Worm (Caenorhabditis elegans): Measurements from ENCODE around the gene Y71G10AR.4.

Y71G10AR.4 gene

ce11 chrIV:2170332-2170731 is 28.5 kb upstream of the Y71G10AR.4 start:
- TF ChIP-seq zag-1 (tag; optimal IDR thresholded peaks at IDR 0.05): no peak
- no peak for TF ChIP-seq R02D3.7 (tag; optimal IDR thresholded peaks at IDR 0.05)
- no peak for TF ChIP-seq crh-2 (tag; optimal IDR thresholded peaks at IDR 0.05)
- no peak for TF ChIP-seq aly-2 (tag; optimal IDR thresholded peaks at IDR 0.05)
- TF ChIP-seq F13H6.1 (tag; optimal IDR thresholded peaks at IDR 0.05): no peak
- no peak for TF ChIP-seq unc-62 (GFP tag; optimal IDR thresholded peaks at IDR 0.05)
- TF ChIP-seq sma-9 (GFP tag; optimal IDR thresholded peaks at IDR 0.05): no peak
- TF ChIP-seq sma-9 (tag; optimal IDR thresholded peaks at IDR 0.05): no peak
- no peak for TF ChIP-seq sem-4 (tag; optimal IDR thresholded peaks at IDR 0.05)
- no peak for TF ChIP-seq nhr-25 (tag; optimal IDR thresholded peaks at IDR 0.05)
- no peak for TF ChIP-seq C34F6.9 (tag; optimal IDR thresholded peaks at IDR 0.05)
- TF ChIP-seq nhr-21 (tag; optimal IDR thresholded peaks at IDR 0.05): no peak
- TF ChIP-seq gmeb-1 (tag; optimal IDR thresholded peaks at IDR 0.05): no peak
- TF ChIP-seq lsy-2 (tag; optimal IDR thresholded peaks at IDR 0.05): no peak
- no peak for TF ChIP-seq snpc-4 (tag; optimal IDR thresholded peaks at IDR 0.05)
- TF ChIP-seq ceh-82 (tag; optimal IDR thresholded peaks at IDR 0.05): no peak
- TF ChIP-seq egl-27 (tag; optimal IDR thresholded peaks at IDR 0.05): no peak
- TF ChIP-seq elt-3 (tag; optimal IDR thresholded peaks at IDR 0.05): no peak
- TF ChIP-seq lin-39 (tag; optimal IDR thresholded peaks at IDR 0.05): no peak

ce11 chrIV:2172880-2173279 is 26.0 kb upstream of the Y71G10AR.4 start:
- TF ChIP-seq mbf-1 (tag; optimal IDR thresholded peaks at IDR 0.05) (no peak), egl-27 (tag; optimal IDR thresholded peaks at IDR 0.05) (no peak), lsy-2 (tag; optimal IDR thresholded peaks at IDR 0.05) (no peak), elt-3 (tag; optimal IDR thresholded peaks at IDR 0.05) (no peak), lin-39 (tag; optimal IDR thresholded peaks at IDR 0.05) (no peak), mdl-1 (tag; optimal IDR thresholded peaks at IDR 0.05) (no peak), snpc-4 (tag; optimal IDR thresholded peaks at IDR 0.05) (no peak), lin-13 (GFP tag; optimal IDR thresholded peaks at IDR 0.05) (no peak)

- no peak for TF ChIP-seq mab-5 (tag; optimal IDR thresholded peaks at IDR 0.05)
- no peak for TF ChIP-seq egl-27 (tag; optimal IDR thresholded peaks at IDR 0.05)
- no peak for TF ChIP-seq zag-1 (tag; optimal IDR thresholded peaks at IDR 0.05)
- TF ChIP-seq nhr-23 (tag; optimal IDR thresholded peaks at IDR 0.05): no peak
- TF ChIP-seq C34F6.9 (tag; optimal IDR thresholded peaks at IDR 0.05): no peak
- TF ChIP-seq F13H6.1 (tag; optimal IDR thresholded peaks at IDR 0.05): no peak
- TF ChIP-seq aly-2 (tag; optimal IDR thresholded peaks at IDR 0.05): no peak
- TF ChIP-seq unc-39 (tag; optimal IDR thresholded peaks at IDR 0.05): no peak
Observed at ce11 chrIV:2175291-2175690, 23.6 kb upstream of the Y71G10AR.4 start, which contains the start of gene C54E4.1. C54E4.1 (plus strand) TSS chrIV:2175591.

DNA sequence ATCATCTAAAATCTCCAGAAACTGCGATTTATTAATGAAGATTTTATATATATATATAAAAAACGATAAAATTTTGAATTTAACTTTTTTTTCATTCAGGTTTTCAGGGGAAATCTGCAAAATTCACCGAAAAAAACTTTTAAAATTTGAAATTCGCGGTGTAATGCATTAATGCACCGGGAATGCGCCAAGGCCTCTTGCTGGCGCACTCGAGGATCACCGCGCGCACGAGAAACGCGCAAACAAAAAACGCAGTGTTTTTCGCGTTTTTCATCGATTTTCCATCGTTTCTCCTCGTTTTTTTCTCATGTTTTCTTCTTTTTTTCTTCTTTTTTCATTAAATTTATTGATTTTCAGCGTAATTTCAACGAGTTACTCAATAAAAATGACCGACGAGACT is 21.3 kb upstream of the Y71G10AR.4 start, which contains the start of gene hrpu-2:
Gene hrpu-2 (plus strand): TSS at position 352 of the 400 bp plus-strand sequence.
- TF ChIP-seq nhr-237 (tag; optimal IDR thresholded peaks at IDR 0.05): no peak
- peak; percentile 89 to 92 for TF ChIP-seq lsy-2 (tag; optimal IDR thresholded peaks at IDR 0.05)
- no peak for TF ChIP-seq lin-39 (tag; optimal IDR thresholded peaks at IDR 0.05)
- no peak for TF ChIP-seq peb-1 (tag; optimal IDR thresholded peaks at IDR 0.05)
- TF ChIP-seq egl-27 (tag; optimal IDR thresholded peaks at IDR 0.05): peak; percentile 73
- TF ChIP-seq sma-9 (GFP tag; optimal IDR thresholded peaks at IDR 0.05): peak; percentile 85
- TF ChIP-seq sma-9 (tag; optimal IDR thresholded peaks at IDR 0.05): no peak
- TF ChIP-seq nhr-12 (tag; optimal IDR thresholded peaks at IDR 0.05): no peak
- no peak for TF ChIP-seq nhr-77 (tag; optimal IDR thresholded peaks at IDR 0.05)
- TF ChIP-seq dmd-4 (tag; optimal IDR thresholded peaks at IDR 0.05): no peak
- peak; percentile 92 for TF ChIP-seq lin-13 (GFP tag; optimal IDR thresholded peaks at IDR 0.05)
- peak; percentile 62 for TF ChIP-seq sem-4 (tag; optimal IDR thresholded peaks at IDR 0.05)
- peak; percentile 89 for TF ChIP-seq mab-5 (tag; optimal IDR thresholded peaks at IDR 0.05)
- TF ChIP-seq elt-1 (tag; optimal IDR thresholded peaks at IDR 0.05): no peak
- TF ChIP-seq R02D3.7 (tag; optimal IDR thresholded peaks at IDR 0.05): peak; percentile 51
- TF ChIP-seq C34F6.9 (tag; optimal IDR thresholded peaks at IDR 0.05): peak; percentile 88
- TF ChIP-seq mbf-1 (tag; optimal IDR thresholded peaks at IDR 0.05): no peak
- peak; percentile 39 for TF ChIP-seq fos-1 (tag; optimal IDR thresholded peaks at IDR 0.05)
- TF ChIP-seq alr-1 (tag; optimal IDR thresholded peaks at IDR 0.05): no peak
- TF ChIP-seq F13H6.1 (tag; optimal IDR thresholded peaks at IDR 0.05): peak; percentile 72
- TF ChIP-seq nhr-11 (tag; optimal IDR thresholded peaks at IDR 0.05): no peak
- TF ChIP-seq ama-1 (optimal IDR thresholded peaks at IDR 0.05): no peak
- peak; percentile 46 for TF ChIP-seq snpc-4 (tag; optimal IDR thresholded peaks at IDR 0.05)
- peak; percentile 63 for TF ChIP-seq lin-11 (tag; optimal IDR thresholded peaks at IDR 0.05)
- peak; percentile 71 for TF ChIP-seq nhr-21 (tag; optimal IDR thresholded peaks at IDR 0.05)
- TF ChIP-seq nhr-129 (tag; optimal IDR thresholded peaks at IDR 0.05): peak; percentile 40
- peak; percentile 92 for TF ChIP-seq unc-55 (GFP tag; optimal IDR thresholded peaks at IDR 0.05)
- TF ChIP-seq ztf-4 (tag; optimal IDR thresholded peaks at IDR 0.05): peak; percentile 28
- TF ChIP-seq ceh-82 (tag; optimal IDR thresholded peaks at IDR 0.05): peak; percentile 41
- TF ChIP-seq unc-62 (GFP tag; optimal IDR thresholded peaks at IDR 0.05): no peak
- no peak for TF ChIP-seq nhr-23 (tag; optimal IDR thresholded peaks at IDR 0.05)
- no peak for TF ChIP-seq nhr-10 (tag; optimal IDR thresholded peaks at IDR 0.05)
- TF ChIP-seq skn-1 (tag; optimal IDR thresholded peaks at IDR 0.05): no peak
- TF ChIP-seq mdl-1 (tag; optimal IDR thresholded peaks at IDR 0.05): peak in 1 of 2 experiments; percentile 45
- peak; percentile 64 for TF ChIP-seq nhr-6 (tag; optimal IDR thresholded peaks at IDR 0.05)
- peak; percentile 78 for TF ChIP-seq nhr-25 (tag; optimal IDR thresholded peaks at IDR 0.05)
- no peak for TF ChIP-seq ceh-16 (tag; optimal IDR thresholded peaks at IDR 0.05)
- peak; percentile 53 for TF ChIP-seq blmp-1 (tag; optimal IDR thresholded peaks at IDR 0.05; ENCODE audit: insufficient read depth)
- TF ChIP-seq sma-3 (GFP tag; optimal IDR thresholded peaks at IDR 0.05): peak; percentile 78
- peak; percentile 98 for TF ChIP-seq gmeb-1 (tag; optimal IDR thresholded peaks at IDR 0.05)
